Fruit fly (Drosophila melanogaster) whole organism, embryonic: Measurements from ENCODE around the gene Ctr9.

ENCODE experiments used
- Ada2b ChIP-seq: fragments of 200-800 bp; sonication (Bioruptor generic); IDR thresholded peaks from 2 replicates; pipeline ENCODE4 v1.3.6; 2022; ENCODE audit warnings: missing biosample characterization, missing genetic modification characterization
- B-H2 ChIP-seq: fragments of 200-800 bp; sonication (Bioruptor generic); optimal IDR thresholded peaks from 2 replicates; lab custom pipeline; 2018; ENCODE audit warnings: missing biosample characterization, mild to moderate bottlenecking, missing genetic modification characterization
- CG10654 ChIP-seq: fragments of 200-800 bp; sonication (Bioruptor generic); optimal IDR thresholded peaks from 2 replicates; lab custom pipeline; 2016; ENCODE audit warnings: missing biosample characterization, missing genetic modification characterization
- CG11093 ChIP-seq: fragments of 200-800 bp; sonication (Bioruptor generic); IDR thresholded peaks from 3 replicates; pipeline ENCODE4 v1.3.6; 2022; ENCODE audit warnings: missing biosample characterization, missing genetic modification characterization
- CG14050 ChIP-seq: fragments of 200-800 bp; sonication (Bioruptor generic); IDR thresholded peaks from 3 replicates; pipeline ENCODE4 v1.3.6; 2022; ENCODE audit warnings: missing biosample characterization, missing genetic modification characterization
- CG15073 ChIP-seq: fragments of 200-800 bp; sonication (Bioruptor generic); optimal IDR thresholded peaks from 2 replicates; lab custom pipeline; 2016; ENCODE audit warnings: missing biosample characterization, missing genetic modification characterization
- CG1602 ChIP-seq: fragments of 200-800 bp; sonication (Bioruptor generic); optimal IDR thresholded peaks from 3 replicates; lab custom pipeline; 2016; ENCODE audit warnings: missing biosample characterization, missing genetic modification characterization
- CG16813 ChIP-seq: fragments of 200-800 bp; sonication (Bioruptor generic); IDR thresholded peaks from 3 replicates; pipeline ENCODE4 v1.3.6; 2022; ENCODE audit warnings: missing biosample characterization, missing genetic modification characterization; ENCODE audit not compliant: partially characterized antibody
- CG17328 ChIP-seq: fragments of 200-800 bp; sonication (Bioruptor generic); IDR thresholded peaks from 2 replicates; pipeline ENCODE4 v1.3.6; 2022; ENCODE audit warnings: missing biosample characterization, missing genetic modification characterization
- CG17568 ChIP-seq: fragments of 200-800 bp; sonication (Bioruptor generic); optimal IDR thresholded peaks from 2 replicates; lab custom pipeline; 2018; ENCODE audit warnings: missing biosample characterization, mild to moderate bottlenecking, missing genetic modification characterization, moderate library complexity
- CG2202 ChIP-seq: fragments of 200-800 bp; sonication (Bioruptor generic); optimal IDR thresholded peaks from 2 replicates; lab custom pipeline; 2018; ENCODE audit warnings: missing biosample characterization, mild to moderate bottlenecking, missing genetic modification characterization
- CG32532 ChIP-seq: fragments of 200-800 bp; sonication (Bioruptor generic); IDR thresholded peaks from 2 replicates; pipeline ENCODE4 v1.3.6; 2022; ENCODE audit warnings: missing biosample characterization, missing genetic modification characterization
- CG4404 ChIP-seq: fragments of 200-800 bp; sonication (Bioruptor generic); IDR thresholded peaks from 2 replicates; pipeline ENCODE4 v1.3.6; 2022; ENCODE audit warnings: missing biosample characterization, missing genetic modification characterization
- CG4730 ChIP-seq: fragments of 200-800 bp; sonication (Bioruptor generic); IDR thresholded peaks from 2 replicates; pipeline ENCODE4 v1.3.6; 2022; ENCODE audit warnings: missing biosample characterization, missing genetic modification characterization
- CG6689 ChIP-seq: fragments of 200-800 bp; sonication (Bioruptor generic); IDR thresholded peaks from 2 replicates; pipeline ENCODE4 v1.3.6; 2022; ENCODE audit warnings: missing biosample characterization, missing genetic modification characterization
- CG7372 ChIP-seq: fragments of 200-800 bp; sonication (Bioruptor generic); IDR thresholded peaks from 2 replicates; pipeline ENCODE4 v1.3.6; 2022; ENCODE audit warnings: missing biosample characterization, missing genetic modification characterization
- CG7556 ChIP-seq: fragments of 200-800 bp; sonication (Bioruptor generic); optimal IDR thresholded peaks from 2 replicates; lab custom pipeline; 2017; ENCODE audit warnings: missing biosample characterization, mild to moderate bottlenecking, missing genetic modification characterization
- CG8089 ChIP-seq: fragments of 200-800 bp; sonication (Bioruptor generic); optimal IDR thresholded peaks from 3 replicates; lab custom pipeline; 2016; ENCODE audit warnings: missing biosample characterization, missing genetic modification characterization
- CG9437 ChIP-seq: fragments of 200-800 bp; sonication (Bioruptor generic); optimal IDR thresholded peaks from 2 replicates; lab custom pipeline; 2018; ENCODE audit warnings: missing biosample characterization, mild to moderate bottlenecking, missing genetic modification characterization
- CG9609 ChIP-seq: fragments of 200-800 bp; sonication (Bioruptor generic); optimal IDR thresholded peaks from 3 replicates; lab custom pipeline; 2016; ENCODE audit warnings: missing biosample characterization, missing genetic modification characterization
- CHES-1-like ChIP-seq: fragments of 200-800 bp; sonication (Bioruptor generic); optimal IDR thresholded peaks from 2 replicates; lab custom pipeline; 2016; ENCODE audit warnings: missing biosample characterization, missing genetic modification characterization
- Dfd ChIP-seq, 2 experiments: fragments of >200 bp; optimal IDR thresholded peaks; 2 replicates each; lab custom pipeline; 2017; ENCODE audit warnings: missing biosample characterization in 2 of 2, missing genetic modification characterization in 2 of 2
- Gsc ChIP-seq: fragments of 200-800 bp; sonication (Bioruptor generic); IDR thresholded peaks from 2 replicates; pipeline ENCODE4 v1.3.6; 2022; ENCODE audit warnings: missing biosample characterization, missing genetic modification characterization
- H2.0 ChIP-seq: fragments of 200-800 bp; sonication (Bioruptor generic); IDR thresholded peaks from 2 replicates; pipeline ENCODE4 v1.3.6; 2022; ENCODE audit warnings: missing biosample characterization, missing genetic modification characterization
- HLH4C ChIP-seq: fragments of 200-800 bp; sonication (Bioruptor generic); IDR thresholded peaks from 3 replicates; pipeline ENCODE4 v1.3.6; 2022; ENCODE audit warnings: missing biosample characterization, missing genetic modification characterization; ENCODE audit not compliant: partially characterized antibody
- Hr39 ChIP-seq: fragments of >200 bp; optimal IDR thresholded peaks from 2 replicates; lab custom pipeline; 2017
- Kr ChIP-seq: fragments of 200-800 bp; sonication (Bioruptor generic); optimal IDR thresholded peaks from 2 replicates; lab custom pipeline; 2017; ENCODE audit warnings: missing biosample characterization, mild to moderate bottlenecking, missing genetic modification characterization
- Lpt ChIP-seq: fragments of >200 bp; optimal IDR thresholded peaks from 2 replicates; lab custom pipeline; 2018; ENCODE audit warnings: missing biosample characterization, missing genetic modification characterization
- Med ChIP-seq: fragments of 200-800 bp; sonication (Bioruptor generic); peaks from one replicate; lab custom pipeline; 2016; ENCODE audit warnings: missing biosample characterization, missing genetic modification characterization, mild to moderate bottlenecking, inconsistent platforms, moderate library complexity
- NfI ChIP-seq: fragments of 200-800 bp; sonication (Bioruptor generic); optimal IDR thresholded peaks from 3 replicates; lab custom pipeline; 2018; ENCODE audit warnings: missing biosample characterization, mild to moderate bottlenecking, missing genetic modification characterization, moderate library complexity
- Sry-δ ChIP-seq: fragments of 200-800 bp; sonication (Bioruptor generic); optimal IDR thresholded peaks from 2 replicates; lab custom pipeline; 2016; ENCODE audit warnings: missing biosample characterization, missing genetic modification characterization
- abd-A ChIP-seq: fragments of 200-800 bp; sonication (Bioruptor generic); optimal IDR thresholded peaks from 3 replicates; lab custom pipeline; 2019; ENCODE audit warnings: missing biosample characterization, mild to moderate bottlenecking, missing genetic modification characterization, moderate library complexity
- ap ChIP-seq: fragments of 200-800 bp; sonication (Bioruptor generic); IDR thresholded peaks from 2 replicates; pipeline ENCODE4 v1.3.6; 2022; ENCODE audit warnings: missing biosample characterization, missing genetic modification characterization
- ato ChIP-seq: fragments of 200-800 bp; sonication (Bioruptor generic); IDR thresholded peaks from 2 replicates; pipeline ENCODE4 v1.3.6; 2022; ENCODE audit warnings: missing biosample characterization, missing genetic modification characterization; ENCODE audit not compliant: partially characterized antibody
- bcd ChIP-seq: fragments of 200-800 bp; sonication (Bioruptor generic); optimal IDR thresholded peaks from 2 replicates; lab custom pipeline; 2017; ENCODE audit warnings: missing biosample characterization, mild to moderate bottlenecking, missing genetic modification characterization
- cas ChIP-seq: fragments of 200-800 bp; sonication (Bioruptor generic); IDR thresholded peaks from 2 replicates; pipeline ENCODE4 v1.3.6; 2022; ENCODE audit warnings: missing biosample characterization, missing genetic modification characterization
- crc ChIP-seq: fragments of 200-800 bp; sonication (Bioruptor generic); optimal IDR thresholded peaks from 2 replicates; lab custom pipeline; 2016; ENCODE audit warnings: missing biosample characterization, missing genetic modification characterization
- crp ChIP-seq, 2 experiments: fragments of 200-800 bp; sonication (Bioruptor generic); optimal IDR thresholded peaks; 2 replicates in 1 of 2; 3 replicates in 1 of 2; lab custom pipeline; 2017; ENCODE audit warnings: missing biosample characterization in 2 of 2, missing genetic modification characterization in 2 of 2, mild to moderate bottlenecking in 1 of 2, moderate library complexity in 1 of 2
- eve ChIP-seq, 2 experiments: fragments of >200 bp; optimal IDR thresholded peaks; 2 replicates each; lab custom pipeline; 2017; ENCODE audit warnings: missing biosample characterization in 2 of 2, missing genetic modification characterization in 2 of 2
- gce ChIP-seq: fragments of 200-800 bp; sonication (Bioruptor generic); IDR thresholded peaks from 3 replicates; pipeline ENCODE4 v1.3.6; 2022; ENCODE audit warnings: missing biosample characterization, missing genetic modification characterization
- ham ChIP-seq: fragments of 200-800 bp; sonication (Bioruptor generic); IDR thresholded peaks from 2 replicates; pipeline ENCODE4 v1.3.6; 2022; ENCODE audit warnings: missing biosample characterization, missing genetic modification characterization
- insv ChIP-seq, 2 experiments: fragments of 200-800 bp; sonication (Bioruptor generic); optimal IDR thresholded peaks; 3 replicates each; lab custom pipeline; 2016 to 2018; ENCODE audit warnings: missing biosample characterization in 2 of 2, missing genetic modification characterization in 2 of 2
- maf-S ChIP-seq: fragments of 200-800 bp; sonication (Bioruptor generic); optimal IDR thresholded peaks from 2 replicates; lab custom pipeline; 2016; ENCODE audit warnings: missing biosample characterization, missing genetic modification characterization
- nom ChIP-seq: fragments of 200-800 bp; sonication (Bioruptor generic); optimal IDR thresholded peaks from 2 replicates; lab custom pipeline; 2017; ENCODE audit warnings: missing biosample characterization, missing genetic modification characterization, mild to moderate bottlenecking, moderate library complexity, missing genetic modification reagents
- scrt ChIP-seq: fragments of 200-800 bp; sonication (Bioruptor generic); optimal IDR thresholded peaks from 2 replicates; lab custom pipeline; 2018; ENCODE audit warnings: missing biosample characterization, mild to moderate bottlenecking, missing genetic modification characterization, moderate library complexity
- stwl ChIP-seq: fragments of 200-800 bp; sonication (Bioruptor generic); optimal IDR thresholded peaks from 3 replicates; lab custom pipeline; 2018; ENCODE audit warnings: missing biosample characterization, mild to moderate bottlenecking, missing genetic modification characterization, moderate library complexity
- trh ChIP-seq: fragments of 200-800 bp; sonication (Bioruptor generic); optimal IDR thresholded peaks from 2 replicates; lab custom pipeline; 2016; ENCODE audit warnings: missing biosample characterization, missing genetic modification characterization
- wek ChIP-seq: fragments of 200-800 bp; sonication (Bioruptor generic); optimal IDR thresholded peaks from 3 replicates; lab custom pipeline; 2018; ENCODE audit warnings: missing biosample characterization, mild to moderate bottlenecking, missing genetic modification characterization, moderate library complexity
- wor ChIP-seq: fragments of 200-800 bp; sonication (Bioruptor generic); IDR thresholded peaks from 2 replicates; pipeline ENCODE4 v1.3.6; 2022; ENCODE audit warnings: missing biosample characterization, missing genetic modification characterization

The Ctr9 gene

DNA sequence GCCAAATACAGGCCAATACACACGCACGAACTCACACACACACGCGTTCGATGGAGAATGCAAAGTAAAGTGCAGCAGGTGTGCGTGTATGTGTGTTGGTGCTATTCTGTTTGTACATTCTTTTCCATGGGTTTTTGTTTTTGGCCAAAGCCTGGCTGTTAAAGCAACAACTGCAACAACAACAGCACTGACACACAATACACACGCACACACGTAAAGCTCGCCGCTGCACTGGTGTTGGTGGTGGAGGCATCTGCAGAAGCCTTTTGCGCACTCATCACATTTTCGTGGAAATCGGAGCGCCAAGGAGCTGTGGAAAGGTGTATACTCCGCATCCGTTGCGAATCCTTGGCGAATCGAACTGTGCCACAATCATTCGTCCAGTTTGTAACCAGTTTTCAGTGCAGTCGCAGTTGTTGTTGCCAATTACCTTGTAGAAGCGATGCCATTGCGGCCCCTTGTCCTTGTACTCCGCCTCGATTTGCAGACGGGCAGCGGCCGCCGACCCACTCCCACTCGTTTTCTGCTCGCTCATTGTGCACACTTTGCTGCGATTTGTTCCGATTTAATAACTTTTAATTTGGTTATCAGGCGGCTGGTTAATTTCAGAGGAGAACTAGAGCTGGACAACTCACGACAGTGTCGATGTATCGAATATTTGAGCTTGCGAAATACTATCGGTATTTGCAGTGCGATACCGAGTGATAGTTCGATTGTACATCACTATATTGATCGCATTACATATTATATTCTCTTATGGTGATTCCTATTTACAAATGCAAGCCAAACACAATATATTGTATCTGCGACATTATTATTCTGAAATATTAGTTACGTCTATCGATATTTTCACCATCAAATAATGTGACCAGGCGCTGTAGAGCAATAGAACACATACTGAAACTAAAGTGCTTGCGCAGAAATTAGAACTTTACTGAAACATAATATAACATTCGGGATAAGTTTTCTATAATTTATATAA, 43.2 kb downstream of the Ctr9 start (continued):
- TF ChIP-seq trh (GFP tag; lab: Kevin White, UChicago): no peak
- peak; percentile 98 for TF ChIP-seq Sry-δ
- no peak for TF ChIP-seq gce (GFP tag; lab: Robert Waterston, UW)
- TF ChIP-seq CG7372 (GFP tag; lab: Robert Waterston, UW): peak; percentile 39; the same call in 1 of the 2 replicates
- TF ChIP-seq Ada2b (GFP tag; lab: Robert Waterston, UW): no peak; the same call in 1 of the 2 replicates
- peak; percentile 15 for TF ChIP-seq scrt (GFP tag; lab: Kevin White, UChicago)
- TF ChIP-seq cas (GFP tag; lab: Robert Waterston, UW): no peak
- no peak for TF ChIP-seq CG15073 (GFP tag; lab: Kevin White, UChicago)
- TF ChIP-seq H2.0: 0 out of 2 replicates have a peak, but pooled peaks have one; percentile 12
- TF ChIP-seq CG16813 (GFP tag; lab: Robert Waterston, UW): peak; percentile 98
- peak; percentile 35 for TF ChIP-seq maf-S (GFP tag; lab: Kevin White, UChicago)
- no peak for TF ChIP-seq ap (GFP tag; lab: Robert Waterston, UW)
- no peak for TF ChIP-seq nom (GFP tag; lab: Kevin White, UChicago)
- TF ChIP-seq stwl (tag; lab: Kevin White, UChicago): peak; percentile 77
- TF ChIP-seq Gsc (GFP tag; lab: Robert Waterston, UW): no peak
- peak; percentile 52 for TF ChIP-seq CHES-1-like
- TF ChIP-seq Lpt (GFP tag; lab: Kevin White, UChicago): no peak
- TF ChIP-seq Kr (GFP tag; lab: Kevin White, UChicago): no peak
- no peak for TF ChIP-seq CG11093 (GFP tag; lab: Robert Waterston, UW)
- TF ChIP-seq CG8089 (GFP tag; lab: Kevin White, UChicago): no peak
- peak; percentile 28 for TF ChIP-seq NfI (GFP tag; lab: Kevin White, UChicago)
- TF ChIP-seq crc (GFP tag; lab: Kevin White, UChicago): peak; percentile 0
- TF ChIP-seq HLH4C (GFP tag; lab: Robert Waterston, UW): peak; percentile 97
- TF ChIP-seq ham (GFP tag; lab: Robert Waterston, UW): no peak
- TF ChIP-seq Dfd (GFP tag; optimal IDR thresholded peaks at IDR 0.05; lab: Kevin White, UChicago): no peak
- peak; percentile 88 for TF ChIP-seq Med (GFP tag; lab: Kevin White, UChicago)
- no peak for TF ChIP-seq wek
- TF ChIP-seq CG9437 (GFP tag; lab: Kevin White, UChicago): peak; percentile 19
- TF ChIP-seq CG6689 (GFP tag; lab: Robert Waterston, UW): peak; percentile 29; the same call in 1 of the 2 replicates
- TF ChIP-seq abd-A: no peak
- TF ChIP-seq CG2202: no peak
- no peak for TF ChIP-seq CG10654 (GFP tag; lab: Kevin White, UChicago)
- no peak for TF ChIP-seq eve (GFP tag; optimal IDR thresholded peaks at IDR 0.05; lab: Kevin White, UChicago)
- TF ChIP-seq insv (GFP tag; optimal IDR thresholded peaks at IDR 0.05; lab: Kevin White, UChicago): peak in 1 of 2 experiments; percentile 94
- TF ChIP-seq CG32532 (GFP tag; lab: Robert Waterston, UW): peak; percentile 34
- TF ChIP-seq CG17328 (GFP tag; lab: Robert Waterston, UW): no peak
- TF ChIP-seq ato: peak; percentile 98
- TF ChIP-seq CG4730 (GFP tag; lab: Robert Waterston, UW): no peak
- no peak for TF ChIP-seq B-H2 (GFP tag; lab: Kevin White, UChicago)
- no peak for TF ChIP-seq CG17568 (GFP tag; lab: Kevin White, UChicago)
- TF ChIP-seq CG14050 (GFP tag; lab: Robert Waterston, UW): no peak
- no peak for TF ChIP-seq CG9609 (GFP tag; lab: Kevin White, UChicago)
- TF ChIP-seq crp (GFP tag; optimal IDR thresholded peaks at IDR 0.05; lab: Kevin White, UChicago): no peak
- no peak for TF ChIP-seq CG7556 (GFP tag; lab: Kevin White, UChicago)
- TF ChIP-seq bcd (GFP tag; lab: Kevin White, UChicago): peak; percentile 19
- no peak for TF ChIP-seq wor (GFP tag; lab: Robert Waterston, UW)
- TF ChIP-seq Hr39: no peak
- peak; percentile 40 for TF ChIP-seq CG1602 (GFP tag; lab: Kevin White, UChicago)
- no peak for TF ChIP-seq CG4404 (GFP tag; lab: Robert Waterston, UW)
